Worm (Caenorhabditis elegans) whole organism, midembryonic: ENCODE measurements around the gene tsen-34.

Experiments
- med-1 ChIP-seq: sonication (generic microtip); optimal IDR thresholded peaks from 2 replicates; lab custom pipeline; 2017; ENCODE audit warnings: missing genetic modification characterization, mild to moderate bottlenecking, missing compliant biosample characterization, antibody characterized with exemption, missing genetic modification reagents; ENCODE audit not compliant: insufficient read depth
- ztf-29 ChIP-seq: fragments of 200-800 bp; sonication (Bioruptor generic); IDR thresholded peaks from 2 replicates; pipeline ENCODE4 v1.3.6; 2022; ENCODE audit warnings: missing genetic modification reagents, missing genetic modification characterization, missing compliant biosample characterization

- TF ChIP-seq ztf-29 (GFP tag; lab: Robert Waterston, UW) (no peak), med-1 (GFP tag; lab: Kevin White, UChicago) (no peak)
Measured at ce11 chrIV:4176088-4176487, 2.2 kb upstream of the tsen-34 start, which contains the start of gene dnj-15.
